Fruit fly (Drosophila melanogaster): Measurements from ENCODE around the gene CG11109.

CG11109 gene

dm6 chr3L:22898444-22898843 lies 26.4 kb downstream of the CG11109 start, which contains the start of gene CG11131:
TSS of gene CG11131 (plus strand) at chr3L:22898744.
- TF ChIP-seq CG1621 (tag; optimal IDR thresholded peaks at IDR 0.05): no peak
- TF ChIP-seq achi (GFP tag; optimal IDR thresholded peaks at IDR 0.05): no peak
- no peak for TF ChIP-seq vri (GFP tag; optimal IDR thresholded peaks at IDR 0.05)
- TF ChIP-seq CG11294 (GFP tag; IDR thresholded peaks at IDR 0.05): no peak
- TF ChIP-seq CG9139 (GFP tag; optimal IDR thresholded peaks at IDR 0.05): no peak
- TF ChIP-seq cyc (GFP tag; optimal IDR thresholded peaks at IDR 0.05): no peak
- TF ChIP-seq Hr38 (GFP tag; optimal IDR thresholded peaks at IDR 0.05): no peak
- TF ChIP-seq CG6792 (GFP tag; optimal IDR thresholded peaks at IDR 0.05): no peak
- no peak for TF ChIP-seq OdsH (GFP tag; optimal IDR thresholded peaks at IDR 0.05)
- no peak for TF ChIP-seq CG6276 (GFP tag; optimal IDR thresholded peaks at IDR 0.05)
- no peak for TF ChIP-seq svp (GFP tag)
- no peak for TF ChIP-seq fd85E (GFP tag; optimal IDR thresholded peaks at IDR 0.05)
- no peak for TF ChIP-seq dsx (GFP tag; optimal IDR thresholded peaks at IDR 0.05; ENCODE audit: poor library complexity, severe bottlenecking)
- TF ChIP-seq CG16779 (tag; optimal IDR thresholded peaks at IDR 0.05): no peak
- TF ChIP-seq ss (GFP tag; optimal IDR thresholded peaks at IDR 0.05): no peak
- no peak for TF ChIP-seq net (GFP tag; optimal IDR thresholded peaks at IDR 0.05)
- no peak for TF ChIP-seq Blimp-1 (GFP tag; optimal IDR thresholded peaks at IDR 0.05)
- no peak for TF ChIP-seq CG8632 (GFP tag; optimal IDR thresholded peaks at IDR 0.05)
- TF ChIP-seq CG11902 (GFP tag; optimal IDR thresholded peaks at IDR 0.05): no peak
- no peak for TF ChIP-seq Ets21C (GFP tag; optimal IDR thresholded peaks at IDR 0.05)

- TF ChIP-seq topi (GFP tag; optimal IDR thresholded peaks at IDR 0.05): no peak
- TF ChIP-seq CG8319 (GFP tag; optimal IDR thresholded peaks at IDR 0.05): no peak
- TF ChIP-seq Sox14 (GFP tag; optimal IDR thresholded peaks at IDR 0.05): no peak
- TF ChIP-seq Sox102F (GFP tag; optimal IDR thresholded peaks at IDR 0.05): no peak
- TF ChIP-seq CG3919 (GFP tag; optimal IDR thresholded peaks at IDR 0.05): no peak
- no peak for TF ChIP-seq fd85E (GFP tag; optimal IDR thresholded peaks at IDR 0.05)
- no peak for TF ChIP-seq CG10631 (GFP tag; optimal IDR thresholded peaks at IDR 0.05)
- no peak for TF ChIP-seq cyc (GFP tag; optimal IDR thresholded peaks at IDR 0.05)
- TF ChIP-seq CG6808 (GFP tag; optimal IDR thresholded peaks at IDR 0.05): no peak
- TF ChIP-seq Ets96B (tag; optimal IDR thresholded peaks at IDR 0.05): no peak
- no peak for TF ChIP-seq esn (GFP tag; optimal IDR thresholded peaks at IDR 0.05)
- TF ChIP-seq CG32006 (GFP tag; optimal IDR thresholded peaks at IDR 0.05): no peak
- no peak for TF ChIP-seq CG8119 (GFP tag; IDR thresholded peaks at IDR 0.05)
- TF ChIP-seq Eip93F (GFP tag; optimal IDR thresholded peaks at IDR 0.05): no peak
- TF ChIP-seq CG7368 (GFP tag; optimal IDR thresholded peaks at IDR 0.05): no peak
Measured at dm6 chr3L:22901612-22902011, 29.6 kb downstream of the CG11109 start, which contains the start of gene BoYb. TSS of gene BoYb (plus strand) at chr3L:22901912.

dm6 chr3L:22909325-22909904 lies 37.4 kb downstream of the CG11109 start:
- TF ChIP-seq acj6 (GFP tag; optimal IDR thresholded peaks at IDR 0.05) (no peak), dsx (GFP tag; optimal IDR thresholded peaks at IDR 0.05; ENCODE audit: poor library complexity, severe bottlenecking) (no peak), CG1621 (tag; optimal IDR thresholded peaks at IDR 0.05) (no peak), Eip78C (GFP tag) (peak; percentile 69), net (GFP tag; optimal IDR thresholded peaks at IDR 0.05) (no peak), svp (GFP tag) (peak; percentile 70), fkh (GFP tag; optimal IDR thresholded peaks at IDR 0.05) (no peak), CG8119 (GFP tag; IDR thresholded peaks at IDR 0.05) (no peak), CG3919 (GFP tag; optimal IDR thresholded peaks at IDR 0.05) (no peak), CG6854 (GFP tag; optimal IDR thresholded peaks at IDR 0.05) (no peak), CG31627 (GFP tag; optimal IDR thresholded peaks at IDR 0.05) (no peak), salr (GFP tag; optimal IDR thresholded peaks at IDR 0.05) (no peak), CG11762 (GFP tag; optimal IDR thresholded peaks at IDR 0.05; ENCODE audit: insufficient read depth) (no peak), CG9139 (GFP tag; optimal IDR thresholded peaks at IDR 0.05) (no peak), CG6163 (GFP tag; IDR thresholded peaks at IDR 0.05) (0 out of 3 replicates have a peak, but pooled peaks have one; percentile 9)
